Worm (Caenorhabditis elegans): ENCODE results near the gene F17E9.18.

DNA sequence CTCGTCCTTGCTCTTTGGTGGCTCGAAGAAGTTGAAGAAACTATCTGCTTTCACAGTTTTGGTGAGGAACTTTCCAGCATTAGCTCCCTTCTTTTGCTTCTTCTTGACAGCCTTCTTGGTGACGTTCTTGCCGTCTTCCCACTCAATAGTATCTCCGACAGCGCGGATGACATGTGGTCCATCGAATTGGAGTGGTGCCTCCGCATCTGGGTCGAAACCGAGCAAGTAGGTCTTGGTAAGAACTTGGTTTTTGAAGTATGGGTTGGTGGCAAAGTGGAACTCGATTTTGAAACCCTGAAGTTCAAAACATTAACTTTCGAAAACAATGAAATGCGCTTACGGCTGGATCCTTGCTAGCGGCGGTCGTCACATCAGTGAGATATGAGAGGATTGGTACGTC is 31.3 kb upstream of the F17E9.18 start:
- TF ChIP-seq tab-1 (GFP tag; IDR thresholded peaks at IDR 0.05), result no peak
- no peak for TF ChIP-seq med-1 (GFP tag; optimal IDR thresholded peaks at IDR 0.05; ENCODE audit: insufficient read depth)
- TF ChIP-seq ref-1 (GFP tag; conservative IDR thresholded peaks at IDR 0.05), result no peak
- TF ChIP-seq ztf-29 (GFP tag; IDR thresholded peaks at IDR 0.05), result no peak
- no peak for TF ChIP-seq flt-1 (GFP tag; IDR thresholded peaks at IDR 0.05)
- no peak for TF ChIP-seq T22C8.4 (GFP tag; IDR thresholded peaks at IDR 0.05)
- no peak for TF ChIP-seq ztf-23 (GFP tag; IDR thresholded peaks at IDR 0.05)
- TF ChIP-seq klf-2 (GFP tag; conservative IDR thresholded peaks at IDR 0.05), result no peak
